Fruit fly (Drosophila melanogaster): ENCODE measurements around the gene Sap-r.

Gene Sap-r

dm6 chr3R:30918872-30919271, 30.0 kb upstream of the Sap-r start (continued):
- TF ChIP-seq Fer3 (tag; optimal IDR thresholded peaks at IDR 0.05) (peak; percentile 2), YL-1 (GFP tag; optimal IDR thresholded peaks at IDR 0.05) (no peak), oc (tag; optimal IDR thresholded peaks at IDR 0.05) (no peak), CG16815 (GFP tag; optimal IDR thresholded peaks at IDR 0.05) (no peak), CG8944 (GFP tag; optimal IDR thresholded peaks at IDR 0.05) (no peak), sens-2 (GFP tag; IDR thresholded peaks at IDR 0.05) (no peak), gsb-n (tag; optimal IDR thresholded peaks at IDR 0.05) (peak; percentile 53), sqz (GFP tag; optimal IDR thresholded peaks at IDR 0.05) (peak; percentile 31), kay (GFP tag; optimal IDR thresholded peaks at IDR 0.05) (no peak), hbn (GFP tag; IDR thresholded peaks at IDR 0.05; ENCODE audit: partially characterized antibody) (no peak), CG12391 (tag; optimal IDR thresholded peaks at IDR 0.05) (peak; percentile 8), hb (GFP tag; IDR thresholded peaks at IDR 0.05; ENCODE audit: partially characterized antibody) (no peak), CG3163 (GFP tag; optimal IDR thresholded peaks at IDR 0.05) (no peak), pb (GFP tag; optimal IDR thresholded peaks at IDR 0.05) (no peak), ERR (GFP tag; optimal IDR thresholded peaks at IDR 0.05) (no peak), CG13894 (tag; optimal IDR thresholded peaks at IDR 0.05) (no peak), eyg (GFP tag; optimal IDR thresholded peaks at IDR 0.05) (no peak), btn (GFP tag; optimal IDR thresholded peaks at IDR 0.05) (no peak), CG9609 (GFP tag; optimal IDR thresholded peaks at IDR 0.05) (no peak), Hey (tag; optimal IDR thresholded peaks at IDR 0.05) (no peak), Doc2 (GFP tag; IDR thresholded peaks at IDR 0.05) (no peak), Nf-YC (tag; optimal IDR thresholded peaks at IDR 0.05) (no peak), slou (GFP tag; optimal IDR thresholded peaks at IDR 0.05) (no peak), Antp (GFP tag; optimal IDR thresholded peaks at IDR 0.05) (no peak), CG10147 (GFP tag; optimal IDR thresholded peaks at IDR 0.05) (no peak), E2f1 (GFP tag; IDR thresholded peaks at IDR 0.05) (no peak), esg (GFP tag; conservative IDR thresholded peaks at IDR 0.05) (no peak), CHES-1-like (GFP tag; optimal IDR thresholded peaks at IDR 0.05) (no peak), Six4 (GFP tag; optimal IDR thresholded peaks at IDR 0.05) (no peak), Deaf1 (tag; optimal IDR thresholded peaks at IDR 0.05) (no peak), sim (GFP tag; IDR thresholded peaks at IDR 0.05) (no peak), da (GFP tag; optimal IDR thresholded peaks at IDR 0.05) (no peak), Sry-β (GFP tag; optimal IDR thresholded peaks at IDR 0.05) (no peak), Jarid2 (GFP tag; optimal IDR thresholded peaks at IDR 0.05) (no peak), CG12659 (GFP tag; optimal IDR thresholded peaks at IDR 0.05) (no peak), wek (GFP tag; optimal IDR thresholded peaks at IDR 0.05) (peak; percentile 45), jigr1 (GFP tag; IDR thresholded peaks at IDR 0.05) (no peak), CG2875 (GFP tag; optimal IDR thresholded peaks at IDR 0.05) (no peak), zen (tag; optimal IDR thresholded peaks at IDR 0.05) (peak; percentile 54), CG9215 (GFP tag; IDR thresholded peaks at IDR 0.05) (no peak), CG15479 (GFP tag; optimal IDR thresholded peaks at IDR 0.05) (peak; percentile 40), ken (GFP tag; IDR thresholded peaks at IDR 0.05) (no peak), Atf3 (GFP tag; optimal IDR thresholded peaks at IDR 0.05) (no peak), CG4424 (GFP tag; optimal IDR thresholded peaks at IDR 0.05) (no peak), lov (optimal IDR thresholded peaks at IDR 0.05) (no peak), lov (GFP tag; IDR thresholded peaks at IDR 0.05) (no peak), CG12104 (GFP tag; optimal IDR thresholded peaks at IDR 0.05) (no peak), Ets97D (GFP tag; optimal IDR thresholded peaks at IDR 0.05) (no peak), crol (GFP tag; IDR thresholded peaks at IDR 0.05) (no peak), CG12155 (GFP tag; optimal IDR thresholded peaks at IDR 0.05) (no peak), Mad (GFP tag; optimal IDR thresholded peaks at IDR 0.05) (no peak), CG7372 (GFP tag; IDR thresholded peaks at IDR 0.05) (no peak), ttk (GFP tag; IDR thresholded peaks at IDR 0.05) (no peak)
